Fruit fly (Drosophila melanogaster) whole organism, embryonic: Measurements from ENCODE around the gene CG7724.

Experiments
- Ada2b ChIP-seq: fragments of 200-800 bp; sonication (Bioruptor generic); IDR thresholded peaks from 2 replicates; pipeline ENCODE4 v1.3.6; 2022; ENCODE audit warnings: missing biosample characterization, missing genetic modification characterization
- Antp ChIP-seq: fragments of 200-800 bp; sonication (Bioruptor generic); optimal IDR thresholded peaks from 3 replicates; lab custom pipeline; 2016; ENCODE audit warnings: missing biosample characterization, missing genetic modification characterization
- BEAF-32 ChIP-seq: fragments of 200-800 bp; sonication (Bioruptor generic); optimal IDR thresholded peaks from 3 replicates; lab custom pipeline; 2017; ENCODE audit warnings: missing biosample characterization, missing genetic modification characterization, mild to moderate bottlenecking, moderate library complexity, missing genetic modification reagents
- Blimp-1 ChIP-seq: fragments of 200-800 bp; sonication (Bioruptor generic); optimal IDR thresholded peaks from 3 replicates; lab custom pipeline; 2018; ENCODE audit warnings: missing biosample characterization, missing genetic modification characterization, mild to moderate bottlenecking, moderate library complexity, missing genetic modification reagents
- CG11093 ChIP-seq: fragments of 200-800 bp; sonication (Bioruptor generic); IDR thresholded peaks from 3 replicates; pipeline ENCODE4 v1.3.6; 2022; ENCODE audit warnings: missing biosample characterization, missing genetic modification characterization
- CG1233 ChIP-seq: fragments of 200-800 bp; sonication (Bioruptor generic); optimal IDR thresholded peaks from 4 replicates; lab custom pipeline; 2018; ENCODE audit warnings: missing biosample characterization, mild to moderate bottlenecking, missing genetic modification characterization
- CG12769 ChIP-seq: fragments of 200-800 bp; sonication (Bioruptor generic); optimal IDR thresholded peaks from 2 replicates; lab custom pipeline; 2019; ENCODE audit warnings: missing biosample characterization, mild to moderate bottlenecking, missing genetic modification characterization, moderate library complexity
- CG14441 ChIP-seq: fragments of 200-800 bp; sonication (Bioruptor generic); IDR thresholded peaks from 2 replicates; pipeline ENCODE4 v1.3.6; 2022; ENCODE audit warnings: missing biosample characterization, missing genetic modification characterization
- CG18764 ChIP-seq: fragments of 200-800 bp; sonication (Bioruptor generic); optimal IDR thresholded peaks from 3 replicates; lab custom pipeline; 2016; ENCODE audit warnings: missing biosample characterization, missing genetic modification characterization
- CG2199 ChIP-seq: fragments of 200-800 bp; sonication (Bioruptor generic); IDR thresholded peaks from 3 replicates; pipeline ENCODE4 v1.3.6; 2022; ENCODE audit warnings: missing biosample characterization, missing genetic modification characterization
- CG2712 ChIP-seq: fragments of 200-800 bp; optimal IDR thresholded peaks from 3 replicates; lab custom pipeline; 2019; ENCODE audit warnings: missing biosample characterization, mild to moderate bottlenecking, missing genetic modification characterization, moderate library complexity
- CG2889 ChIP-seq: fragments of 200-800 bp; sonication (Bioruptor generic); IDR thresholded peaks from 3 replicates; pipeline ENCODE4 v1.3.6; 2022; ENCODE audit warnings: missing biosample characterization, missing genetic modification characterization
- CG3281 ChIP-seq: fragments of 200-800 bp; sonication (Bioruptor generic); optimal IDR thresholded peaks from 3 replicates; lab custom pipeline; 2017; ENCODE audit warnings: missing biosample characterization, mild to moderate bottlenecking, missing genetic modification characterization
- CG33213 ChIP-seq: fragments of 200-800 bp; sonication (Bioruptor generic); optimal IDR thresholded peaks from 3 replicates; lab custom pipeline; 2016; ENCODE audit warnings: missing biosample characterization, missing genetic modification characterization
- CG4617 ChIP-seq: fragments of 200-800 bp; sonication (Bioruptor generic); optimal IDR thresholded peaks from 3 replicates; lab custom pipeline; 2016; ENCODE audit warnings: missing biosample characterization, missing genetic modification characterization, borderline replicate concordance
- CG6654 ChIP-seq: fragments of 200-800 bp; sonication (Bioruptor generic); optimal IDR thresholded peaks from 2 replicates; lab custom pipeline; 2017; ENCODE audit warnings: missing biosample characterization, mild to moderate bottlenecking, missing genetic modification characterization
- CG6854 ChIP-seq: fragments of 200-800 bp; sonication (Bioruptor generic); optimal IDR thresholded peaks from 3 replicates; lab custom pipeline; 2017; ENCODE audit warnings: missing biosample characterization, mild to moderate bottlenecking, missing genetic modification characterization
- CG8281 ChIP-seq: fragments of 200-800 bp; sonication (Bioruptor generic); optimal IDR thresholded peaks from 2 replicates; lab custom pipeline; 2018; ENCODE audit warnings: missing biosample characterization, mild to moderate bottlenecking, missing genetic modification characterization, moderate library complexity
- CTCF ChIP-seq: fragments of 200-800 bp; sonication (Bioruptor generic); optimal IDR thresholded peaks from 2 replicates; lab custom pipeline; 2017; ENCODE audit warnings: missing biosample characterization, mild to moderate bottlenecking, missing genetic modification characterization, moderate library complexity
- Dll ChIP-seq: fragments of 200-800 bp; sonication (Bioruptor generic); IDR thresholded peaks from 4 replicates; pipeline ENCODE4 v1.3.6; 2022; ENCODE audit warnings: missing biosample characterization, missing genetic modification characterization; ENCODE audit not compliant: partially characterized antibody
- Drgx ChIP-seq: fragments of 200-800 bp; sonication (Bioruptor generic); IDR thresholded peaks from 2 replicates; pipeline ENCODE4 v1.3.6; 2022; ENCODE audit warnings: missing biosample characterization, missing genetic modification characterization
- HLH54F ChIP-seq: fragments of 200-800 bp; sonication (Bioruptor generic); optimal IDR thresholded peaks from 3 replicates; lab custom pipeline; 2016; ENCODE audit warnings: missing biosample characterization, missing genetic modification characterization
- NC2β ChIP-seq: fragments of 200-800 bp; sonication (Bioruptor generic); optimal IDR thresholded peaks from 2 replicates; lab custom pipeline; 2016; ENCODE audit warnings: missing biosample characterization, missing genetic modification characterization
- Ptx1 ChIP-seq: fragments of 200-800 bp; sonication (Bioruptor generic); IDR thresholded peaks from 2 replicates; pipeline ENCODE4 v1.3.6; 2022; ENCODE audit warnings: missing biosample characterization, missing genetic modification characterization
- Sry-β ChIP-seq: fragments of 200-800 bp; sonication (Bioruptor generic); optimal IDR thresholded peaks from 2 replicates; lab custom pipeline; 2018; ENCODE audit warnings: missing biosample characterization, mild to moderate bottlenecking, missing genetic modification characterization, moderate library complexity
- Stat92E ChIP-seq, 3 experiments: fragments of >200 bp in 2 of 3; fragments of 200-800 bp in 1 of 3; sonication (Bioruptor generic) in 1 of 3; optimal IDR thresholded peaks; 2 replicates each; lab custom pipeline; 2017 to 2019; ENCODE audit warnings: missing biosample characterization in 3 of 3, missing genetic modification characterization in 3 of 3, mild to moderate bottlenecking in 1 of 3, moderate library complexity in 1 of 3
- Xrp1 ChIP-seq: fragments of 200-800 bp; sonication (Bioruptor generic); IDR thresholded peaks from 2 replicates; pipeline ENCODE4 v1.3.6; 2022; ENCODE audit warnings: missing biosample characterization, missing genetic modification characterization
- al ChIP-seq: fragments of 200-800 bp; sonication (Bioruptor generic); IDR thresholded peaks from 2 replicates; pipeline ENCODE4 v1.3.6; 2022; ENCODE audit warnings: missing biosample characterization, missing genetic modification characterization
- ap ChIP-seq: fragments of 200-800 bp; sonication (Bioruptor generic); IDR thresholded peaks from 2 replicates; pipeline ENCODE4 v1.3.6; 2022; ENCODE audit warnings: missing biosample characterization, missing genetic modification characterization
- chif ChIP-seq, 2 experiments: fragments of 200-800 bp; sonication (Bioruptor generic); optimal IDR thresholded peaks; 3 replicates each; lab custom pipeline; 2016; ENCODE audit warnings: missing biosample characterization in 2 of 2, missing genetic modification characterization in 2 of 2
- crc ChIP-seq: fragments of 200-800 bp; sonication (Bioruptor generic); optimal IDR thresholded peaks from 2 replicates; lab custom pipeline; 2016; ENCODE audit warnings: missing biosample characterization, missing genetic modification characterization
- crp ChIP-seq, 2 experiments: fragments of 200-800 bp; sonication (Bioruptor generic); optimal IDR thresholded peaks; 2 replicates in 1 of 2; 3 replicates in 1 of 2; lab custom pipeline; 2017; ENCODE audit warnings: missing biosample characterization in 2 of 2, missing genetic modification characterization in 2 of 2, mild to moderate bottlenecking in 1 of 2, moderate library complexity in 1 of 2
- cwo ChIP-seq: fragments of 200-800 bp; sonication (Bioruptor generic); optimal IDR thresholded peaks from 3 replicates; lab custom pipeline; 2017; ENCODE audit warnings: missing biosample characterization, missing genetic modification characterization, mild to moderate bottlenecking, moderate library complexity, missing genetic modification reagents
- da ChIP-seq: fragments of 200-800 bp; sonication (Bioruptor generic); optimal IDR thresholded peaks from 2 replicates; lab custom pipeline; 2016; ENCODE audit warnings: missing biosample characterization, missing genetic modification characterization
- ems ChIP-seq: fragments of 200-800 bp; sonication (Bioruptor generic); optimal IDR thresholded peaks from 3 replicates; lab custom pipeline; 2016; ENCODE audit warnings: missing biosample characterization, missing genetic modification characterization
- eve ChIP-seq, 2 experiments: fragments of >200 bp; optimal IDR thresholded peaks; 2 replicates each; lab custom pipeline; 2017; ENCODE audit warnings: missing biosample characterization in 2 of 2, missing genetic modification characterization in 2 of 2
- fd3F ChIP-seq: fragments of 200-800 bp; sonication (Bioruptor generic); optimal IDR thresholded peaks from 2 replicates; lab custom pipeline; 2018; ENCODE audit warnings: missing biosample characterization, mild to moderate bottlenecking, missing genetic modification characterization, moderate library complexity
- fd64A ChIP-seq: fragments of 200-800 bp; sonication (Bioruptor generic); optimal IDR thresholded peaks from 3 replicates; lab custom pipeline; 2018; ENCODE audit warnings: missing biosample characterization, mild to moderate bottlenecking, missing genetic modification characterization
- her ChIP-seq: fragments of 200-800 bp; sonication (Bioruptor generic); optimal IDR thresholded peaks from 2 replicates; lab custom pipeline; 2016; ENCODE audit warnings: missing biosample characterization, missing genetic modification characterization
- jigr1 ChIP-seq: fragments of 200-800 bp; sonication (Bioruptor generic); IDR thresholded peaks from 3 replicates; pipeline ENCODE4 v1.3.6; 2022; ENCODE audit warnings: missing biosample characterization, missing genetic modification characterization
- jumu ChIP-seq: fragments of 200-800 bp; sonication (Bioruptor generic); optimal IDR thresholded peaks from 3 replicates; lab custom pipeline; 2016; ENCODE audit warnings: missing biosample characterization, missing genetic modification characterization
- lmd ChIP-seq: fragments of 200-800 bp; sonication (Bioruptor generic); IDR thresholded peaks from 2 replicates; pipeline ENCODE4 v1.3.6; 2022; ENCODE audit warnings: missing biosample characterization, missing genetic modification characterization
- lov ChIP-seq, 2 experiments: fragments of 200-800 bp in 1 of 2; fragments of >200 bp in 1 of 2; sonication (Bioruptor generic) in 1 of 2; IDR thresholded peaks in 1 of 2; optimal IDR thresholded peaks in 1 of 2; 2 replicates in 1 of 2; 3 replicates in 1 of 2; pipeline versions ENCODE4 v1.3.6 to Lab custom; 2017 to 2022; ENCODE audit warnings: missing biosample characterization in 1 of 2, missing genetic modification characterization in 1 of 2
- mirr ChIP-seq: fragments of 200-800 bp; sonication (Bioruptor generic); optimal IDR thresholded peaks from 3 replicates; lab custom pipeline; 2018; ENCODE audit warnings: missing biosample characterization, mild to moderate bottlenecking, missing genetic modification characterization
- pros ChIP-seq: fragments of 200-800 bp; sonication (Bioruptor generic); optimal IDR thresholded peaks from 3 replicates; lab custom pipeline; 2019; ENCODE audit warnings: missing biosample characterization, mild to moderate bottlenecking, missing genetic modification characterization, moderate library complexity
- sens-2 ChIP-seq: fragments of 200-800 bp; sonication (Bioruptor generic); IDR thresholded peaks from 2 replicates; pipeline ENCODE4 v1.3.6; 2022; ENCODE audit warnings: missing biosample characterization, missing genetic modification characterization
- seq ChIP-seq: fragments of 200-800 bp; sonication (Bioruptor generic); IDR thresholded peaks from 2 replicates; pipeline ENCODE4 v1.3.6; 2022; ENCODE audit warnings: missing biosample characterization, missing genetic modification characterization
- shn ChIP-seq: fragments of 200-800 bp; sonication (Bioruptor generic); optimal IDR thresholded peaks from 3 replicates; lab custom pipeline; 2016; ENCODE audit warnings: missing biosample characterization, missing genetic modification characterization
- sima ChIP-seq: fragments of 200-800 bp; sonication (Bioruptor generic); optimal IDR thresholded peaks from 2 replicates; lab custom pipeline; 2016; ENCODE audit warnings: missing biosample characterization, missing genetic modification characterization
- slbo ChIP-seq: fragments of 200-800 bp; sonication (Bioruptor generic); IDR thresholded peaks from 2 replicates; pipeline ENCODE4 v1.3.6; 2022; ENCODE audit warnings: missing biosample characterization, missing genetic modification characterization
- slou ChIP-seq: fragments of 200-800 bp; sonication (Bioruptor generic); optimal IDR thresholded peaks from 3 replicates; lab custom pipeline; 2016; ENCODE audit warnings: missing biosample characterization, missing genetic modification characterization

CG7724 gene

DNA sequence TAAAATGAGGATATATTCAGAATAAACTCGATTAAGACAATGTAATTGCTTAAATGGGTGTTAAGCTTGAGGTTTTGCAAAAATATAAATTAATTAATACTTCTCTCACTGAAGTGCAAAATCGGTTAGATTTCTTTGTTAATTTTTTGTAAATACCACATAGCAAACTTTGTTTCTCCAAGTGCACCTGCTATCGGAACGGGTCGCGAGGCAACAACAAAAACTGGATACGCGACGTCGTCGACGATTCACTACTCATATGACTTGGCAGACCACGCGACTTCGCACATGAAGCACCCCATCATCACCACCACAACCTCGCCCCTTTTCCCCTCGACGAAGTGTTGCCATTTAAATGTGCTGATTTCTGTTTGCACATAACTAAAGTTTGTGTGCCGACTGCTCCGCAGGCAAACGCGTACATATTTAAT, 48.4 kb upstream of the CG7724 start (continued):
- no peak for TF ChIP-seq Dll
- peak; percentile 56; the same call in 1 of the 2 replicates for TF ChIP-seq lmd (GFP tag; lab: Robert Waterston, UW)
- TF ChIP-seq shn (GFP tag; lab: Kevin White, UChicago): no peak
- no peak for TF ChIP-seq jumu
- no peak for TF ChIP-seq CG6654 (GFP tag; lab: Kevin White, UChicago)
- peak; percentile 40 for TF ChIP-seq CG2712
- no peak for TF ChIP-seq crp (GFP tag; optimal IDR thresholded peaks at IDR 0.05; lab: Kevin White, UChicago)
- TF ChIP-seq CG2889: no peak
- TF ChIP-seq CG14441 (GFP tag; lab: Robert Waterston, UW): peak; percentile 54
- no peak for TF ChIP-seq CG8281 (tag; lab: Kevin White, UChicago)
- TF ChIP-seq Drgx: peak; percentile 56; the same call in 1 of the 2 replicates
- TF ChIP-seq CTCF (GFP tag; lab: Kevin White, UChicago): no peak
- no peak for TF ChIP-seq Stat92E (GFP tag; optimal IDR thresholded peaks at IDR 0.05; lab: Kevin White, UChicago)
- no peak for TF ChIP-seq Antp
- TF ChIP-seq slou (GFP tag; lab: Kevin White, UChicago): no peak
- no peak for TF ChIP-seq Blimp-1 (GFP tag; lab: Kevin White, UChicago)
- TF ChIP-seq sens-2 (GFP tag; lab: Robert Waterston, UW): no peak
- no peak for TF ChIP-seq her (GFP tag; lab: Kevin White, UChicago)
- TF ChIP-seq slbo (GFP tag; lab: Robert Waterston, UW): peak; percentile 76
- TF ChIP-seq Ptx1 (GFP tag; lab: Robert Waterston, UW): peak; percentile 44; the same call in 1 of the 2 replicates
- peak; percentile 31 for TF ChIP-seq CG12769 (tag; lab: Kevin White, UChicago)
- TF ChIP-seq crc (GFP tag; lab: Kevin White, UChicago): no peak
- no peak for TF ChIP-seq ems (GFP tag; lab: Kevin White, UChicago)
- no peak for TF ChIP-seq CG33213 (GFP tag; lab: Kevin White, UChicago)
- TF ChIP-seq ap: no peak
- no peak for TF ChIP-seq lov (optimal IDR thresholded peaks at IDR 0.05; lab: Kevin White, UChicago)
- TF ChIP-seq lov (GFP tag; IDR thresholded peaks at IDR 0.05; lab: Robert Waterston, UW): no peak
- TF ChIP-seq fd3F (GFP tag; lab: Kevin White, UChicago): no peak
- peak; percentile 33; the same call in 1 of the 2 replicates for TF ChIP-seq al (GFP tag; lab: Robert Waterston, UW)
- TF ChIP-seq fd64A: no peak
- peak; percentile 35; the same call in 1 of the 2 replicates for TF ChIP-seq Xrp1
- TF ChIP-seq cwo (GFP tag; lab: Kevin White, UChicago): peak; percentile 85
- TF ChIP-seq CG1233 (GFP tag; lab: Kevin White, UChicago): no peak
- TF ChIP-seq seq (GFP tag; lab: Robert Waterston, UW): peak; percentile 51; the same call in 1 of the 2 replicates
- TF ChIP-seq HLH54F (GFP tag; lab: Kevin White, UChicago): no peak
- TF ChIP-seq Ada2b (GFP tag; lab: Robert Waterston, UW): 0 out of 2 replicates have a peak, but pooled peaks have one; percentile 30
- no peak for TF ChIP-seq sima
- peak; percentile 36; the same call in 1 of the 3 replicates for TF ChIP-seq CG2199 (GFP tag; lab: Robert Waterston, UW)
- no peak for TF ChIP-seq CG18764 (GFP tag; lab: Kevin White, UChicago)
- TF ChIP-seq CG4617 (GFP tag; lab: Kevin White, UChicago): no peak
- no peak for TF ChIP-seq BEAF-32 (GFP tag; lab: Kevin White, UChicago)
- peak; percentile 7 for TF ChIP-seq CG3281 (GFP tag; lab: Kevin White, UChicago)
- no peak for TF ChIP-seq pros (GFP tag; lab: Kevin White, UChicago)
- no peak for TF ChIP-seq CG11093 (GFP tag; lab: Robert Waterston, UW)
- no peak for TF ChIP-seq Sry-β
- TF ChIP-seq da: no peak
- TF ChIP-seq mirr: peak; percentile 72
- no peak for TF ChIP-seq eve (GFP tag; optimal IDR thresholded peaks at IDR 0.05; lab: Kevin White, UChicago)
- TF ChIP-seq NC2β (GFP tag; lab: Kevin White, UChicago): no peak
- TF ChIP-seq jigr1: no peak
- TF ChIP-seq CG6854 (GFP tag; lab: Kevin White, UChicago): peak; percentile 1
- no peak for TF ChIP-seq chif (GFP tag; optimal IDR thresholded peaks at IDR 0.05; lab: Kevin White, UChicago)
